Fruit fly (Drosophila melanogaster): ENCODE results near the gene CG5989.
A peak's percentile ranks its signal among the peaks of the same experiment; 100 is the strongest.

CG5989 gene

DNA sequence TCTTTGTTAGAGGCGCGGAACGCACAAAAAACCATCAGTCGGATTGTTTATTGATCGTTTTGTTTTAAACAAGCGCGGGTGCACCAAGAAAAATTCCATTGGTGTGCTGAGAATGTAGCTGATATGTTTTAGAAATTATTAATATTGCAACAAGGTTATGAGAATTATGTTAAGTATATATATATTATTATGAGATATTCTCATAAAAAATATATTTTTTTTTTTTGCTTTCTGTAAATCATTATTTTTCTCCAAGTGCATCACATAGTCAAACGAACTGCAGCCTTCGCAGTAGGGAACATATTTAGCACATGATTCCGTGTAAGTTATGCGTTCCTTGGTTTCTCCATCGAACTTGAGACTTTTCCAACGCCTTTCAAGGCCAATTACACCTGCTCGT lies 25.0 kb upstream of the CG5989 start (continued):
- peak; percentile 58; the same call in 1 of the 2 replicates for TF ChIP-seq E2f2 (GFP tag; IDR thresholded peaks at IDR 0.05)
- TF ChIP-seq BEAF-32 (GFP tag; optimal IDR thresholded peaks at IDR 0.05): no peak
- TF ChIP-seq CrebB (tag; optimal IDR thresholded peaks at IDR 0.05): no peak
- TF ChIP-seq Hey (tag; optimal IDR thresholded peaks at IDR 0.05): no peak
- peak; percentile 87 for TF ChIP-seq CG7839 (tag; optimal IDR thresholded peaks at IDR 0.05)
- TF ChIP-seq CG6683 (GFP tag; optimal IDR thresholded peaks at IDR 0.05): peak; percentile 17
- TF ChIP-seq GATAe (GFP tag; conservative IDR thresholded peaks at IDR 0.05): 0 out of 2 replicates have a peak, but pooled peaks have one; percentile 21
- TF ChIP-seq CG5180 (GFP tag; optimal IDR thresholded peaks at IDR 0.05): peak; percentile 28
- no peak for TF ChIP-seq CG12769 (tag; optimal IDR thresholded peaks at IDR 0.05)
- peak; percentile 42 for TF ChIP-seq Dek (tag; optimal IDR thresholded peaks at IDR 0.05)
- TF ChIP-seq wdn (GFP tag; IDR thresholded peaks at IDR 0.05): 0 out of 2 replicates have a peak, but pooled peaks have one; percentile 24
- TF ChIP-seq ac (GFP tag; optimal IDR thresholded peaks at IDR 0.05): no peak
- TF ChIP-seq ERR (GFP tag; optimal IDR thresholded peaks at IDR 0.05): no peak
- no peak for TF ChIP-seq CG9609 (GFP tag; optimal IDR thresholded peaks at IDR 0.05)
- TF ChIP-seq repo (GFP tag; optimal IDR thresholded peaks at IDR 0.05): no peak
- TF ChIP-seq CG10462 (GFP tag; optimal IDR thresholded peaks at IDR 0.05): no peak
- peak; percentile 58 for TF ChIP-seq slbo (GFP tag; IDR thresholded peaks at IDR 0.05)
- TF ChIP-seq grau (tag; optimal IDR thresholded peaks at IDR 0.05): peak; percentile 75
- peak; percentile 39; the same call in 1 of the 2 replicates for TF ChIP-seq Taf1 (GFP tag; IDR thresholded peaks at IDR 0.05)
- TF ChIP-seq CG31441 (GFP tag; IDR thresholded peaks at IDR 0.05): peak; percentile 85
- TF ChIP-seq bsh (GFP tag; optimal IDR thresholded peaks at IDR 0.05): peak in 1 of 2 experiments; percentile 78
- no peak for TF ChIP-seq Mad (GFP tag; optimal IDR thresholded peaks at IDR 0.05)
- TF ChIP-seq NFAT (GFP tag; IDR thresholded peaks at IDR 0.05): peak; percentile 47; the same call in 1 of the 2 replicates
- TF ChIP-seq CG34422 (GFP tag; IDR thresholded peaks at IDR 0.05): peak; percentile 82
- no peak for TF ChIP-seq CG1647 (GFP tag; optimal IDR thresholded peaks at IDR 0.05)
- TF ChIP-seq slou (GFP tag; optimal IDR thresholded peaks at IDR 0.05): peak; percentile 21
- peak; percentile 41 for TF ChIP-seq CG10366 (GFP tag; IDR thresholded peaks at IDR 0.05)
- peak; percentile 71 for TF ChIP-seq ssp (GFP tag; IDR thresholded peaks at IDR 0.05)
- no peak for TF ChIP-seq crp (GFP tag; optimal IDR thresholded peaks at IDR 0.05)
- TF ChIP-seq CG17802 (tag; optimal IDR thresholded peaks at IDR 0.05): peak; percentile 5
- peak; percentile 29 for TF ChIP-seq nerfin-1 (tag; optimal IDR thresholded peaks at IDR 0.05)
- TF ChIP-seq CG17612 (GFP tag; IDR thresholded peaks at IDR 0.05): 0 out of 2 replicates have a peak, but pooled peaks have one; percentile 29
- TF ChIP-seq exex (tag; optimal IDR thresholded peaks at IDR 0.05): no peak
- TF ChIP-seq CG9817 (tag; optimal IDR thresholded peaks at IDR 0.05): peak; percentile 37
- no peak for TF ChIP-seq tll (GFP tag; optimal IDR thresholded peaks at IDR 0.05)
- TF ChIP-seq CG14860 (GFP tag; IDR thresholded peaks at IDR 0.05; ENCODE audit: partially characterized antibody): no peak
- no peak for TF ChIP-seq vfl (GFP tag; optimal IDR thresholded peaks at IDR 0.05)
- TF ChIP-seq schlank (tag; optimal IDR thresholded peaks at IDR 0.05): no peak
- no peak for TF ChIP-seq hbn (GFP tag; IDR thresholded peaks at IDR 0.05; ENCODE audit: partially characterized antibody)
- peak; percentile 58 for TF ChIP-seq trem (tag; optimal IDR thresholded peaks at IDR 0.05)
- no peak for TF ChIP-seq Hmr (GFP tag; optimal IDR thresholded peaks at IDR 0.05)
- no peak for TF ChIP-seq mld (GFP tag; IDR thresholded peaks at IDR 0.05; ENCODE audit: partially characterized antibody)
- no peak for TF ChIP-seq eyg (GFP tag; optimal IDR thresholded peaks at IDR 0.05)
- TF ChIP-seq PHDP (tag; optimal IDR thresholded peaks at IDR 0.05): peak; percentile 70
- no peak for TF ChIP-seq D (optimal IDR thresholded peaks at IDR 0.05)
- TF ChIP-seq D (GFP tag; optimal IDR thresholded peaks at IDR 0.05): peak; percentile 72
- no peak; the same call in 1 of the 2 replicates for TF ChIP-seq Oaz (GFP tag; IDR thresholded peaks at IDR 0.05)
- TF ChIP-seq Myb (GFP tag; optimal IDR thresholded peaks at IDR 0.05): no peak
- no peak for TF ChIP-seq CG12942 (GFP tag; optimal IDR thresholded peaks at IDR 0.05)
- no peak for TF ChIP-seq fru (optimal IDR thresholded peaks at IDR 0.05)
